Fruit fly (Drosophila melanogaster) whole organism, embryonic: ENCODE measurements around the gene CG8774.

Experiments used
- Bgb ChIP-seq: fragments of 200-800 bp; sonication (Bioruptor generic); IDR thresholded peaks from 2 replicates; pipeline ENCODE4 v1.3.6; 2022; ENCODE audit warnings: missing biosample characterization, missing genetic modification characterization; ENCODE audit not compliant: partially characterized antibody
- CG10274 ChIP-seq: fragments of 200-800 bp; sonication (Bioruptor generic); optimal IDR thresholded peaks from 3 replicates; lab custom pipeline; 2017; ENCODE audit warnings: missing biosample characterization, mild to moderate bottlenecking, missing genetic modification characterization
- CG10366 ChIP-seq: fragments of 200-800 bp; sonication (Bioruptor generic); IDR thresholded peaks from 2 replicates; pipeline ENCODE4 v1.3.6; 2022; ENCODE audit warnings: missing biosample characterization, missing genetic modification characterization
- CG11247 ChIP-seq: fragments of 200-800 bp; sonication (Bioruptor generic); IDR thresholded peaks from 2 replicates; pipeline ENCODE4 v1.3.6; 2022; ENCODE audit warnings: missing biosample characterization, missing genetic modification characterization
- CG12659 ChIP-seq: fragments of 200-800 bp; sonication (Bioruptor generic); optimal IDR thresholded peaks from 3 replicates; lab custom pipeline; 2017; ENCODE audit warnings: mild to moderate bottlenecking, missing biosample characterization, missing genetic modification reagents, missing genetic modification characterization
- CG12942 ChIP-seq: fragments of 200-800 bp; sonication (Bioruptor generic); optimal IDR thresholded peaks from 3 replicates; lab custom pipeline; 2016; ENCODE audit warnings: missing biosample characterization, missing genetic modification characterization
- CG13287 ChIP-seq: fragments of 200-800 bp; sonication (Bioruptor generic); IDR thresholded peaks from 2 replicates; pipeline ENCODE4 v1.3.6; 2022; ENCODE audit warnings: missing biosample characterization, missing genetic modification characterization; ENCODE audit not compliant: partially characterized antibody
- CG15073 ChIP-seq: fragments of 200-800 bp; sonication (Bioruptor generic); optimal IDR thresholded peaks from 2 replicates; lab custom pipeline; 2016; ENCODE audit warnings: missing biosample characterization, missing genetic modification characterization
- CG15479 ChIP-seq: fragments of 200-800 bp; sonication (Bioruptor generic); optimal IDR thresholded peaks from 3 replicates; lab custom pipeline; 2019; ENCODE audit warnings: missing biosample characterization, mild to moderate bottlenecking, missing genetic modification characterization, moderate library complexity
- CG15514 ChIP-seq: fragments of 200-800 bp; sonication (Bioruptor generic); optimal IDR thresholded peaks from 3 replicates; lab custom pipeline; 2017; ENCODE audit warnings: missing biosample characterization, missing genetic modification characterization, mild to moderate bottlenecking, moderate library complexity, missing genetic modification reagents
- CG17186 ChIP-seq: fragments of 200-800 bp; sonication (Bioruptor generic); optimal IDR thresholded peaks from 3 replicates; lab custom pipeline; 2017; ENCODE audit warnings: missing biosample characterization, missing genetic modification reagents, missing genetic modification characterization
- CG17328 ChIP-seq: fragments of 200-800 bp; sonication (Bioruptor generic); IDR thresholded peaks from 2 replicates; pipeline ENCODE4 v1.3.6; 2022; ENCODE audit warnings: missing biosample characterization, missing genetic modification characterization
- CG1792 ChIP-seq: fragments of 200-800 bp; sonication (Bioruptor generic); optimal IDR thresholded peaks from 2 replicates; lab custom pipeline; 2016; ENCODE audit warnings: missing biosample characterization, missing genetic modification characterization
- CG5180 ChIP-seq: fragments of 200-800 bp; sonication (Bioruptor generic); optimal IDR thresholded peaks from 3 replicates; lab custom pipeline; 2017; ENCODE audit warnings: missing biosample characterization, missing genetic modification characterization, mild to moderate bottlenecking, moderate library complexity, missing genetic modification reagents
- CG5245 ChIP-seq: fragments of 200-800 bp; sonication (Bioruptor generic); optimal IDR thresholded peaks from 3 replicates; lab custom pipeline; 2016; ENCODE audit warnings: missing biosample characterization, missing genetic modification characterization
- CG5953 ChIP-seq: fragments of 200-800 bp; sonication (Bioruptor generic); IDR thresholded peaks from 2 replicates; pipeline ENCODE4 v1.3.6; 2022; ENCODE audit warnings: missing biosample characterization, missing genetic modification characterization
- CG6175 ChIP-seq: fragments of 200-800 bp; sonication (Bioruptor generic); IDR thresholded peaks from 3 replicates; pipeline ENCODE4 v1.3.6; 2022; ENCODE audit warnings: missing biosample characterization, missing genetic modification characterization
- CG7963 ChIP-seq: fragments of 200-800 bp; sonication (Bioruptor generic); IDR thresholded peaks from 3 replicates; pipeline ENCODE4 v1.3.6; 2022; ENCODE audit warnings: missing biosample characterization, missing genetic modification characterization; ENCODE audit not compliant: partially characterized antibody
- CG8388 ChIP-seq: fragments of 200-800 bp; sonication (Bioruptor generic); optimal IDR thresholded peaks from 2 replicates; lab custom pipeline; 2019; ENCODE audit warnings: missing biosample characterization, mild to moderate bottlenecking, missing genetic modification characterization, moderate library complexity
- CG9932 ChIP-seq: fragments of 200-800 bp; sonication (Bioruptor generic); IDR thresholded peaks from 2 replicates; pipeline ENCODE4 v1.3.6; 2022; ENCODE audit warnings: missing biosample characterization, missing genetic modification characterization
- Dad ChIP-seq: fragments of 200-800 bp; sonication (Bioruptor generic); optimal IDR thresholded peaks from 3 replicates; lab custom pipeline; 2016; ENCODE audit warnings: missing biosample characterization, missing genetic modification characterization
- HHEX ChIP-seq: fragments of 200-800 bp; sonication (Bioruptor generic); optimal IDR thresholded peaks from 3 replicates; lab custom pipeline; 2017; ENCODE audit warnings: missing biosample characterization, mild to moderate bottlenecking, missing genetic modification characterization, missing genetic modification reagents
- Lim3 ChIP-seq: fragments of 200-800 bp; sonication (Bioruptor generic); IDR thresholded peaks from 2 replicates; pipeline ENCODE4 v1.3.6; 2022; ENCODE audit warnings: missing biosample characterization, missing genetic modification characterization
- Med ChIP-seq: fragments of 200-800 bp; sonication (Bioruptor generic); peaks from one replicate; lab custom pipeline; 2016; ENCODE audit warnings: missing biosample characterization, missing genetic modification characterization, mild to moderate bottlenecking, inconsistent platforms, moderate library complexity
- NFAT ChIP-seq: fragments of 200-800 bp; sonication (Bioruptor generic); IDR thresholded peaks from 2 replicates; pipeline ENCODE4 v1.3.6; 2022; ENCODE audit warnings: missing biosample characterization, missing genetic modification characterization
- Nf-YB ChIP-seq: fragments of 200-800 bp; sonication (Bioruptor generic); optimal IDR thresholded peaks from 3 replicates; lab custom pipeline; 2019; ENCODE audit warnings: missing biosample characterization, mild to moderate bottlenecking, missing genetic modification characterization, moderate library complexity
- NfI ChIP-seq: fragments of 200-800 bp; sonication (Bioruptor generic); optimal IDR thresholded peaks from 3 replicates; lab custom pipeline; 2018; ENCODE audit warnings: missing biosample characterization, mild to moderate bottlenecking, missing genetic modification characterization, moderate library complexity
- Optix ChIP-seq: fragments of 200-800 bp; sonication (Bioruptor generic); IDR thresholded peaks from 3 replicates; pipeline ENCODE4 v1.3.6; 2022; ENCODE audit warnings: missing biosample characterization, missing genetic modification characterization
- Poxn ChIP-seq: fragments of 200-800 bp; sonication (Bioruptor generic); IDR thresholded peaks from 2 replicates; pipeline ENCODE4 v1.3.6; 2022; ENCODE audit warnings: missing biosample characterization, missing genetic modification characterization
- Ssrp ChIP-seq: fragments of 200-800 bp; sonication (Bioruptor generic); optimal IDR thresholded peaks from 2 replicates; lab custom pipeline; 2018; ENCODE audit warnings: missing biosample characterization, mild to moderate bottlenecking, missing genetic modification characterization, moderate library complexity
- abd-A ChIP-seq: fragments of 200-800 bp; sonication (Bioruptor generic); optimal IDR thresholded peaks from 3 replicates; lab custom pipeline; 2019; ENCODE audit warnings: missing biosample characterization, mild to moderate bottlenecking, missing genetic modification characterization, moderate library complexity
- chinmo ChIP-seq: fragments of 200-800 bp; sonication (Bioruptor generic); IDR thresholded peaks from 4 replicates; pipeline ENCODE4 v1.3.6; 2022; ENCODE audit warnings: missing biosample characterization, missing genetic modification characterization; ENCODE audit not compliant: partially characterized antibody
- danr ChIP-seq: fragments of 200-800 bp; sonication (Bioruptor generic); IDR thresholded peaks from 2 replicates; pipeline ENCODE4 v1.3.6; 2022; ENCODE audit warnings: missing biosample characterization, missing genetic modification characterization
- dati ChIP-seq: fragments of 200-800 bp; sonication (Bioruptor generic); IDR thresholded peaks from 2 replicates; pipeline ENCODE4 v1.3.6; 2022; ENCODE audit warnings: missing biosample characterization, missing genetic modification characterization
- grn ChIP-seq: fragments of 200-800 bp; sonication (Bioruptor generic); optimal IDR thresholded peaks from 3 replicates; lab custom pipeline; 2017; ENCODE audit warnings: missing biosample characterization, missing genetic modification characterization
- hkb ChIP-seq, 2 experiments: fragments of 200-800 bp in 1 of 2; fragments of >200 bp in 1 of 2; sonication (Bioruptor generic) in 1 of 2; IDR thresholded peaks in 1 of 2; optimal IDR thresholded peaks in 1 of 2; 2 replicates each; pipeline versions ENCODE4 v1.3.6 to Lab custom; 2017 to 2022; ENCODE audit warnings: missing biosample characterization in 1 of 2, missing genetic modification characterization in 1 of 2
- kni ChIP-seq: fragments of 200-800 bp; sonication (Bioruptor generic); optimal IDR thresholded peaks from 3 replicates; lab custom pipeline; 2017; ENCODE audit warnings: mild to moderate bottlenecking, missing biosample characterization, missing genetic modification reagents, missing genetic modification characterization
- knrl ChIP-seq: fragments of 200-800 bp; sonication (Bioruptor generic); IDR thresholded peaks from 3 replicates; pipeline ENCODE4 v1.3.6; 2022; ENCODE audit warnings: missing biosample characterization, missing genetic modification characterization; ENCODE audit not compliant: partially characterized antibody
- lab ChIP-seq: fragments of 200-800 bp; sonication (Bioruptor generic); optimal IDR thresholded peaks from 3 replicates; lab custom pipeline; 2017; ENCODE audit warnings: missing biosample characterization, missing genetic modification characterization, mild to moderate bottlenecking, moderate library complexity, missing genetic modification reagents
- lov ChIP-seq, 2 experiments: fragments of 200-800 bp in 1 of 2; fragments of >200 bp in 1 of 2; sonication (Bioruptor generic) in 1 of 2; IDR thresholded peaks in 1 of 2; optimal IDR thresholded peaks in 1 of 2; 2 replicates in 1 of 2; 3 replicates in 1 of 2; pipeline versions ENCODE4 v1.3.6 to Lab custom; 2017 to 2022; ENCODE audit warnings: missing biosample characterization in 1 of 2, missing genetic modification characterization in 1 of 2
- otp ChIP-seq: fragments of 200-800 bp; sonication (Bioruptor generic); IDR thresholded peaks from 3 replicates; pipeline ENCODE4, ENCODE4 v1.3.6; 2022; ENCODE audit warnings: missing biosample characterization, missing genetic modification characterization
- pros ChIP-seq: fragments of 200-800 bp; sonication (Bioruptor generic); optimal IDR thresholded peaks from 3 replicates; lab custom pipeline; 2019; ENCODE audit warnings: missing biosample characterization, mild to moderate bottlenecking, missing genetic modification characterization, moderate library complexity
- sens-2 ChIP-seq: fragments of 200-800 bp; sonication (Bioruptor generic); IDR thresholded peaks from 2 replicates; pipeline ENCODE4 v1.3.6; 2022; ENCODE audit warnings: missing biosample characterization, missing genetic modification characterization
- seq ChIP-seq: fragments of 200-800 bp; sonication (Bioruptor generic); IDR thresholded peaks from 2 replicates; pipeline ENCODE4 v1.3.6; 2022; ENCODE audit warnings: missing biosample characterization, missing genetic modification characterization
- slbo ChIP-seq: fragments of 200-800 bp; sonication (Bioruptor generic); IDR thresholded peaks from 2 replicates; pipeline ENCODE4 v1.3.6; 2022; ENCODE audit warnings: missing biosample characterization, missing genetic modification characterization
- slp2 ChIP-seq: fragments of 200-800 bp; sonication (Bioruptor generic); optimal IDR thresholded peaks from 2 replicates; lab custom pipeline; 2016; ENCODE audit warnings: missing biosample characterization, missing genetic modification characterization
- sug ChIP-seq: fragments of 200-800 bp; optimal IDR thresholded peaks from 2 replicates; lab custom pipeline; 2019; ENCODE audit warnings: missing biosample characterization, mild to moderate bottlenecking, missing genetic modification characterization, moderate library complexity
- wek ChIP-seq: fragments of 200-800 bp; sonication (Bioruptor generic); optimal IDR thresholded peaks from 3 replicates; lab custom pipeline; 2018; ENCODE audit warnings: missing biosample characterization, mild to moderate bottlenecking, missing genetic modification characterization, moderate library complexity

Gene CG8774

DNA sequence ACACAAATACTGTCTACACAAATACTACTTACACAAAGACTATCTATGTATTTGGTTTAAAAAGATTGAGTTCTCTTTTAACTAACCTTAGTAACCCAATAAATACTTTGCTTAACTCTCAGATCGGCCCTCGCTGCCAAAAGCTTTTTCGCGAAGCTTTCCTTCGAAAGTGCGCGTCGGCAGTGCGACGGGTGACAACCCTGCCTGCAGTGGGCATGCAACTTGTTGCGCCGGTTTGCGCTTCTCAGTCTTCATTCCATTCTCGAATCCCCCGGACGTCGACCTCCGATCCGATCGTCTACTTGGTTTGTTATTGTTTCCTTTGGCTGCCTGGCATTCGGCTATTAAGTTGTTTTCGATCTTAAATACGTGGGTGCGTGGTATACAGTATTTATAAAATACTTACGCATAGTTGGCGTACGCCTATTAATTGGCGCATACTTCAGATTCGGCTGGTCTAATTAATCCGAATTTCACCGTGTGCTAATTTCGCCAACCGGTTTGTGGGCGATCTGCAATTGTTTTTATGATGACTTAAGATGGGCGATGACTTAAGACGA lies 38.4 kb upstream of the CG8774 start, which contains the start of gene CG11686 (continued):
- TF ChIP-seq otp (0 out of 3 replicates have a peak, but pooled peaks have one; percentile 11), danr (GFP tag; lab: Robert Waterston, UW) (no peak), CG15479 (GFP tag; lab: Kevin White, UChicago) (no peak), hkb (optimal IDR thresholded peaks at IDR 0.05; lab: Kevin White, UChicago) (peak; percentile 99), hkb (GFP tag; IDR thresholded peaks at IDR 0.05; lab: Robert Waterston, UW) (no peak; the same call in 1 of the 2 replicates), CG10366 (GFP tag; lab: Robert Waterston, UW) (0 out of 2 replicates have a peak, but pooled peaks have one; percentile 7), HHEX (GFP tag; lab: Kevin White, UChicago) (no peak), CG5953 (no peak), dati (no peak), CG12659 (GFP tag; lab: Kevin White, UChicago) (peak; percentile 13), CG17186 (peak; percentile 50), Dad (peak; percentile 4), CG10274 (no peak), slp2 (GFP tag; lab: Kevin White, UChicago) (peak; percentile 15), sens-2 (GFP tag; lab: Robert Waterston, UW) (0 out of 2 replicates have a peak, but pooled peaks have one; percentile 19), CG5245 (no peak), wek (GFP tag; lab: Kevin White, UChicago) (peak; percentile 23), Med (GFP tag; lab: Kevin White, UChicago) (peak; percentile 89), CG5180 (GFP tag; lab: Kevin White, UChicago) (peak; percentile 98), slbo (GFP tag; lab: Robert Waterston, UW) (peak; percentile 35; the same call in 1 of the 2 replicates), NfI (peak; percentile 2), Bgb (GFP tag; lab: Robert Waterston, UW) (peak; percentile 53; the same call in 1 of the 2 replicates), chinmo (GFP tag; lab: Robert Waterston, UW) (peak; percentile 88; the same call in 3 of the 4 replicates), Ssrp (tag; lab: Kevin White, UChicago) (no peak), CG7963 (GFP tag; lab: Robert Waterston, UW) (peak; percentile 25; the same call in 1 of the 3 replicates), CG17328 (peak; percentile 38; the same call in 1 of the 2 replicates), kni (GFP tag; lab: Kevin White, UChicago) (peak; percentile 37), CG13287 (GFP tag; lab: Robert Waterston, UW) (peak; percentile 42; the same call in 1 of the 2 replicates)

DNA sequence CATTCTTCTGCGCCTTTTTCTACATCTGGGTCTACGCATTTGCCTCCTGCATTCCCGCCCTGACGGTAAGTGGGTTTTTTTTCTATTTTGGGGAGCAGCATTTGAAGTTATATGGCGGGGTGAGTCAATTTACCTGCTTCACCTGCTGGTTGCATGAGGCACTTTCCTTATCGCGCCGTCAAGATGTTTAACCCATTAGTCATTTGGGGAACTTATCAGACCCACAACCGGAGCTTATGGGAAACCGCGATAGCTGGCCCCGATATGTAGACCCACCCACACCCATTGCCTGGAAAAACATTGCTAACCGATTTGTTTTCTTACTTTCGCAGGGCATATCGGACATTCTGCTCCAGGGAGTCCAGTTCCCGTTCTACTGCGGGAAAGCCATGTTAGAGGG lies 36.9 kb upstream of the CG8774 start:
- peak; percentile 25 for TF ChIP-seq sug
- 0 out of 2 replicates have a peak, but pooled peaks have one; percentile 22 for TF ChIP-seq CG11247 (GFP tag; lab: Robert Waterston, UW)
- peak; percentile 27; the same call in 1 of the 2 replicates for TF ChIP-seq NFAT (GFP tag; lab: Robert Waterston, UW)
- no peak for TF ChIP-seq CG13287 (GFP tag; lab: Robert Waterston, UW)
- no peak for TF ChIP-seq CG12942 (GFP tag; lab: Kevin White, UChicago)
- peak; percentile 50 for TF ChIP-seq lab
- no peak for TF ChIP-seq Poxn (GFP tag; lab: Robert Waterston, UW)
- TF ChIP-seq CG8388 (GFP tag; lab: Kevin White, UChicago) = no peak
- TF ChIP-seq grn (GFP tag; lab: Kevin White, UChicago) = peak; percentile 72
- TF ChIP-seq CG15073 (GFP tag; lab: Kevin White, UChicago) = no peak
- no peak for TF ChIP-seq Nf-YB (GFP tag; lab: Kevin White, UChicago)
- TF ChIP-seq Lim3 (GFP tag; lab: Robert Waterston, UW) = no peak
- TF ChIP-seq CG9932 (GFP tag; lab: Robert Waterston, UW) = 0 out of 2 replicates have a peak, but pooled peaks have one; percentile 18
- no peak for TF ChIP-seq lov (optimal IDR thresholded peaks at IDR 0.05; lab: Kevin White, UChicago)
- 0 out of 3 replicates have a peak, but pooled peaks have one; percentile 21 for TF ChIP-seq lov (GFP tag; IDR thresholded peaks at IDR 0.05; lab: Robert Waterston, UW)
- TF ChIP-seq CG15514 (GFP tag; lab: Kevin White, UChicago) = no peak
- TF ChIP-seq CG6175 (GFP tag; lab: Robert Waterston, UW) = peak; percentile 59; the same call in 1 of the 3 replicates
- TF ChIP-seq Optix (GFP tag; lab: Robert Waterston, UW) = no peak
- peak; percentile 1 for TF ChIP-seq Med (GFP tag; lab: Kevin White, UChicago)
- no peak for TF ChIP-seq knrl
- TF ChIP-seq seq (GFP tag; lab: Robert Waterston, UW) = no peak
- TF ChIP-seq CG1792 = no peak
- peak; percentile 25 for TF ChIP-seq pros
- no peak for TF ChIP-seq abd-A
